Fruit fly (Drosophila melanogaster) ovary, adult (tissue): Measurements from ENCODE around the gene CG32022.

Experiments used
- CG17801 ChIP-seq: fragments of 200-800 bp; optimal IDR thresholded peaks from 2 replicates; lab custom pipeline; 2019; ENCODE audit warnings: missing biosample characterization, mild to moderate bottlenecking, missing genetic modification characterization, moderate library complexity; ENCODE audit not compliant: partially characterized antibody

CG32022 gene

dm6 chr3L:8686646-8687045 lies 34.4 kb downstream of the CG32022 start:
- no peak for TF ChIP-seq CG17801

DNA sequence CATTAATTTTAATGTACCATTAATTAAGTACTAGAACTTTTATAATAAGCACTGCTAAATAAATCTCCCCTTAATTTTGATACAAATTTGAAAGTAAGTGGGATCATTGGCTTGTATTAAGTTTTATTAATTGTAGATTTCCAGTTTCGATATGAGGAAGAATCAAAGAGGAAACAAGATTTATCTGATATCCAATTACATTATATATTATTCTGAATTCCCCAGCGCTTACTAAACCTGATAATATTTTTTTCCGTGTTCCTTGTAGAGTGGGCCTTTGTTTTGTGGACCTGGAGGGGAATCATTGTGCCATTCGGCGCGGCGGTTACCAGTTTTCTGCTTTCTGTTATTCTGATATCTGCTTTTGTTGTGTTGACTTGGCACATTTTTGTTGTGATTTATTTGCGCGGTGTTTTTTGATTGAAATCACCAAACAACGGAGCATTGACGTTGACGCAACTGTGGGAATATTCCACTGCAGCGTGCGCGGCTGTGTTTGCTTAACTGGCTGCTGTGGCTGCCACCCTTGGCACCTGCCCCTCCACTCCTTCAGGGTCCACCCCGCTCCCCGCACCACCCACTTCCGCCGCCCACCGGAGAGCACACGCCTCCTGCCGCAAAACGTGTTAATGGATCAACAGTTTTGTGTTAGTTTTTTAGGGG lies 36.5 kb downstream of the CG32022 start:
- TF ChIP-seq CG17801, result no peak

DNA sequence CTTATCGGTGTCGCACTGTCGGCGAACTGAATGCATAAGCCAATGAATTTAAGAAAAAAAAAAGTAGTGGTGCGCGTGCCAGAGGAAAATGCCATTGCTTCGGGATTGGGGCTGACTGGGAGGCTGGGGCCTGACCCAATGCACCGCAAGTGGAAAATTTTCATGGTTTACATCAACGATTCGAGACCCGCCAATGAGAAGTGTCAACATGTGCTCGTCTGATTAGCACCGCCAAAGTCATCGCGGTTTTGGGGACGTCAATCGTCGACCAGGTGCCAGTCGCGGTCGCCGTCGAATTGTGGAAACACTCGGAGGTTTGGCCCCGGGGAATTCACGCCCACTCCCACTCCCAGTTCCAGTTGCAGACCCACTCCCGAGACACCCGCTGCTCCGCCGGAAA lies 37.3 kb downstream of the CG32022 start:
- TF ChIP-seq CG17801, result no peak

dm6 chr3L:8682551-8683375 lies 38.3 kb downstream of the CG32022 start:
- peak; percentile 43 for TF ChIP-seq CG17801

DNA sequence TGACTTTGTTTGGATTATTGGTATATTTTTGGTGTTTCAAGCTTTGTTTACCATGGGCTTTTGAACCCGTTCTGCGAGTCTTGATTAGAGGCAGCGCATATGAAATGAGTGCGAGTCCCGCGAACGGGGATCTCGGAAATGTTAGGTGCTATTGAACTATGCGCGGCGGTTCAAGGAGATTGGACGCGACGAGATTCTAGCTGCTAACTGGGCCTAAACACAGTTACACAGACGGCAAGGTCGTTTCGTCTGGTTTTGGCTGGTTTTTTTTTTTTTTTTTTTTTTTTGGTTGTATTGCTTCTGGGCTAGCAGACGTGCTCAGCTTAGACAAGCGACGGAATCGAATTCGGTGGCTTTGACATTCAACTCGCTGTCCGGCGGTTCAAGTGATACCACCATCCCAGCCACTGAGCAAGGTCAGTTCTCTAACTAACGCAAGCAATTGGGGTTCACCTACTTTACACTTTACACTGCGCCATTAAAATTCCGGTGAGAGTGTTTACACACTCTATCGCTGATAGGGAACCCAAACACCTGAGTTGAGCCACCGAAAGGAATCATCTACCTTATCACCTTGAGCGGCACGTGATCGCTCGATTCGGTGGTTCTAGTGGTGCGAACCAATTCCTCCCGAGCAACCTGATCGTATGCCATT lies 39.0 kb downstream of the CG32022 start:
- no peak for TF ChIP-seq CG17801

dm6 chr3L:8681271-8681670 lies 39.8 kb downstream of the CG32022 start:
- no peak for TF ChIP-seq CG17801

DNA sequence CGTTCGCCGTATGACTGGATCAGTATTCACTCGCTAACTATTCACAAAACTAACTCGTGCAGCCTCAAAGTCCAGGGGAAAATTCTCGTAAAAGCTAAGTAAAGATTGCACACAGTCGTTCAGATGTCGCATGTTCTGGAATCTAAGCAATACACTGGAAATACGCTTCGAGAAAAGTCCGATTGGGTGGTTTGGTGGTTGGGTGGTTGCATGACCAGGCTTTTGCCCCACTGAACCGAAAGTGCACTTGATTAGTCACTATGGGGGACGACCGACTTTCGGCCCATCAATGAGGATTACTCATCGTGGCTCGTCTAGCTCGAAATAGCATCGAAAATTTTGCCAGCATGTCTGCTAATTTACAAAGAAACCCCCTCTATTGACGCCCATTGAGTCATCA lies 40.7 kb downstream of the CG32022 start:
- TF ChIP-seq CG17801, result no peak

DNA sequence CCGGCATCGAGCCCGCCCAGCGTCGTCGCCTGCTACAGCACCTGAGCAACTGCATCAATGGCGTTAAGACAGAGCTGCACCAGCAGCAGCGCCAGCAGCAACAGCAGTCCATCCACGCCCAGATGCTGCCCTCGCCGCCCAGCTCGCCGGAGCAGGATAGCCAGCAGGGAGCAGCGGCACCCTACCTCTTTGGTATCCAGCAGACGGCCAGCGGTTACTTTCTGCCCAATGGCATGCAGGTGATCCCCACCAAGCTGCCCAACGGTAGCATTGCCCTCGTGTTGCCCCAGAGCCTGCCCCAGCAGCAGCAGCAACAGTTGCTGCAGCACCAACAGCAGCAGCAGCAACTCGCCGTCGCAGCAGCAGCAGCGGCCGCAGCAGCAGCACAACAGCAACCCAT lies 43.3 kb downstream of the CG32022 start:
- TF ChIP-seq CG17801, result no peak

dm6 chr3L:8676500-8676899 lies 44.6 kb downstream of the CG32022 start:
- no peak for TF ChIP-seq CG17801

DNA sequence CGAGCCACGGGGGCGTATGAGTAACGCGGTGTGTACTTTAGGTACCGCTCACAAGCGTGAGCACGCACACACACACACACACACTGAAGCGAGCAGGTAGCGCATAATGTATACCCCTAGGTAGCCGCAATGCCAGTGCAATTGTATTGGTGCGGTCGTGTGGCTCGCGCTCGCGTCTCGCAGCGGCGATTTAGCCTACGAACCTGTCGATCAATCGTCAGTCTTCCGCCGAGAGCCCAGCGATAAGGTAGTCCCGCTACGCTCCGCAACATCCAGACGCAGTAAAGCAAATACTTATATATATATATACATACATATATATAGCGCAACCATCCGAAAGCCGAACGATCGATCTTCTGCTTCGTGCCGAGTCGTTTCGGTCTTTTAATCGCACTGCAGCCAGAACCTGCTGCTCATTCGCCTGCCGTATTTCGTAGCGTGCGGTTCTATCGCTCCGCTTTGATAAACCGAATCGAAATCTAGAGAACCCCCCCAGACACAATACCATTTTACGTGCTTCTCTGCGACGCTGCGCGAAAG lies 45.5 kb downstream of the CG32022 start, which contains the start of gene hry:
TSS of gene hry (plus strand) at position 215 of the 540 bp plus-strand sequence.
- TF ChIP-seq CG17801, result peak; percentile 88

dm6 chr3L:8675029-8675544 lies 46.0 kb downstream of the CG32022 start:
- TF ChIP-seq CG17801, result no peak

DNA sequence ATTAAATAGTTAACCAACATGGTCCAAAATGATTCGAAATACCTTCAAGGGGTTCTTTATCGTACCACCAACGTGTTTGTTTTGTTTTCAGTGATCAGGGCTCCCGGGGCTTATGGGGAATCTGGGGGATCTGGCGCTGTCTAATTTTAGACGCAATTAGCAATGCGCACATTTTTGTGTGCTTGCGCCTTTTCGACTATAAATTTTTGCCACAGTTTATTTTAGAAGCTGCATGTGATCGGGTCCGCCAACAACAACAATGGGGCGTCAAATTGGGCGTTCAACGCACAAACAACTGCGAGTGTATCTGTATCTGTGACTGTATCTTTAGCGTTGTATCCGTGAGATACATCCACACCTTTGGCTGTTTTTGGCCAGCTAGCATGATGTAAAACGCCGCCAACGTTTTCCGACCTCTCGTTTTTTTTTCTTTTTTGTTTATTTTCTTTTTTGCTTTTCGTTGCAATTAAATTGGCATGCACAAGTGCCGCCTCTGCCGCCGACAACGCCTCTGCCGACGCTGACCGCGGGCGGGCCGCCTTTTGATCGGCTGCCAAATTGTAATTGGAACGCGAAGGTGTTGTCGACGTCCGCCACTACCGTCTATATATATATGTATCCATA lies 47.6 kb downstream of the CG32022 start:
- TF ChIP-seq CG17801, result no peak

dm6 chr3L:8672199-8673059 lies 48.6 kb downstream of the CG32022 start:
- no peak for TF ChIP-seq CG17801

DNA sequence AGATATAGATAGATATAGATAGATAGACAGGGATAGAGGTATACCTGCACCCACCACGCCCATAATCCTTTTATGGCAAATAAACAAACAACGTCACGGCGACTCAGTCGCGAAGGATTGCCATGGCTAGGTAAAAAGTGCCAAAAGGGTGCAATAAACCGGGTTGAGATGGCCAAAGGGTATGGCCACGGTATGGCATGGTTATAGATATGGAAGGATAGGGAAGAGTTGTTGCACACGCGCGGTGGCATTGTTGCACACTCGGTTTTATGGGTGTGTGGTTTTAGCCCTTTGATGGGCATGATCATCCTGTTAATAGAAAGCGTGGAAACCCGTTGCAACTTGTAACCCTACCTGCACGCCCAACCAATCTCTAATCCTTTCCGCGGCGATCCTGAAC lies 50.1 kb downstream of the CG32022 start:
- no peak for TF ChIP-seq CG17801
